Worm (Caenorhabditis elegans): ENCODE measurements around the gene E02C12.10.

ce11 chrV:9336462-9336861, 41.7 kb downstream of the E02C12.10 start, which contains the start of gene coq-6:
- TF ChIP-seq W03F9.2 (tag; optimal IDR thresholded peaks at IDR 0.05), result no peak
- no peak for TF ChIP-seq him-1 (tag; optimal IDR thresholded peaks at IDR 0.05)
- no peak for TF ChIP-seq dao-5 (tag; optimal IDR thresholded peaks at IDR 0.05)

Measured in whole organism, L4/young adult.